Worm (Caenorhabditis elegans): ENCODE measurements around the gene T28A11.20.

DNA sequence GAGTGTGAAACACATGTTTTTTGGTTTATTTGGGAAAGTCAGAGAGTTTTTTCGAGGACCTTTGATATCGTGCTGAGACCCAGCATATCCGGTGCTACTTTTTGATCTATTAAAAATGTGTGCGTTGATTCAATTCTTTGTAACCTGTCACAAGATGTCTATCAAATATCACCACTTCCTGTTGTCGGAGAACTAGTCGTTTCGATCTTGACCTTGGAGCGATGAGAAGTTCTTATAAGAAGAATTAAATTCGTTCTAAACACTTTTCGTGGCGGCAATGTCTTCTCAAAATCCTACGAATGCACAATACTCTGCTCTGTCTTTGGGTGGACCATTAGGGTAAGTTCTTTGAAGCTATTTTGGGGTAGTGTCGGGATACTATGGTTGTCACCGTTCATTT lies 43.1 kb upstream of the T28A11.20 start, which contains the start of gene F35F10.1:
- TF ChIP-seq med-1 (GFP tag; optimal IDR thresholded peaks at IDR 0.05; ENCODE audit: insufficient read depth) (no peak), cog-1 (tag; optimal IDR thresholded peaks at IDR 0.05) (no peak), ztf-23 (GFP tag; IDR thresholded peaks at IDR 0.05) (no peak)
